Worm (Caenorhabditis elegans) whole organism, midembryonic: ENCODE measurements around the gene Y14H12B.2.

Source experiments
- T22C8.4 ChIP-seq: fragments of 200-800 bp; sonication (Bioruptor generic); IDR thresholded peaks from 2 replicates; pipeline ENCODE4 v1.3.6; 2022; ENCODE audit warnings: missing genetic modification characterization, missing compliant biosample characterization
- cog-1 ChIP-seq: sonication (generic microtip); optimal IDR thresholded peaks from 2 replicates; lab custom pipeline; 2016; ENCODE audit warnings: missing genetic modification characterization, missing compliant biosample characterization
- flt-1 ChIP-seq: fragments of 200-800 bp; sonication (Bioruptor generic); IDR thresholded peaks from 2 replicates; pipeline ENCODE4 v1.3.6; 2022; ENCODE audit warnings: missing genetic modification characterization, missing compliant biosample characterization
- klf-2 ChIP-seq: fragments of 200-800 bp; sonication (Bioruptor generic); conservative IDR thresholded peaks from 2 replicates; pipeline ENCODE4 v1.3.6; 2022; ENCODE audit warnings: missing genetic modification reagents, missing genetic modification characterization, missing compliant biosample characterization
- med-1 ChIP-seq: sonication (generic microtip); optimal IDR thresholded peaks from 2 replicates; lab custom pipeline; 2017; ENCODE audit warnings: missing genetic modification characterization, mild to moderate bottlenecking, missing compliant biosample characterization, antibody characterized with exemption, missing genetic modification reagents; ENCODE audit not compliant: insufficient read depth
- ref-1 ChIP-seq: fragments of 200-800 bp; sonication (Bioruptor generic); conservative IDR thresholded peaks from 2 replicates; pipeline ENCODE4 v1.3.6; 2022; ENCODE audit warnings: missing genetic modification reagents, missing genetic modification characterization, missing compliant biosample characterization
- tab-1 ChIP-seq: fragments of 200-800 bp; sonication (Bioruptor generic); IDR thresholded peaks from 2 replicates; pipeline ENCODE4 v1.3.6; 2022; ENCODE audit warnings: missing genetic modification characterization, missing compliant biosample characterization
- ztf-23 ChIP-seq: fragments of 200-800 bp; sonication (Bioruptor generic); IDR thresholded peaks from 2 replicates; pipeline ENCODE4 v1.3.6; 2022; ENCODE audit warnings: missing genetic modification reagents, missing genetic modification characterization, missing compliant biosample characterization
- ztf-29 ChIP-seq: fragments of 200-800 bp; sonication (Bioruptor generic); IDR thresholded peaks from 2 replicates; pipeline ENCODE4 v1.3.6; 2022; ENCODE audit warnings: missing genetic modification reagents, missing genetic modification characterization, missing compliant biosample characterization

The Y14H12B.2 gene

DNA sequence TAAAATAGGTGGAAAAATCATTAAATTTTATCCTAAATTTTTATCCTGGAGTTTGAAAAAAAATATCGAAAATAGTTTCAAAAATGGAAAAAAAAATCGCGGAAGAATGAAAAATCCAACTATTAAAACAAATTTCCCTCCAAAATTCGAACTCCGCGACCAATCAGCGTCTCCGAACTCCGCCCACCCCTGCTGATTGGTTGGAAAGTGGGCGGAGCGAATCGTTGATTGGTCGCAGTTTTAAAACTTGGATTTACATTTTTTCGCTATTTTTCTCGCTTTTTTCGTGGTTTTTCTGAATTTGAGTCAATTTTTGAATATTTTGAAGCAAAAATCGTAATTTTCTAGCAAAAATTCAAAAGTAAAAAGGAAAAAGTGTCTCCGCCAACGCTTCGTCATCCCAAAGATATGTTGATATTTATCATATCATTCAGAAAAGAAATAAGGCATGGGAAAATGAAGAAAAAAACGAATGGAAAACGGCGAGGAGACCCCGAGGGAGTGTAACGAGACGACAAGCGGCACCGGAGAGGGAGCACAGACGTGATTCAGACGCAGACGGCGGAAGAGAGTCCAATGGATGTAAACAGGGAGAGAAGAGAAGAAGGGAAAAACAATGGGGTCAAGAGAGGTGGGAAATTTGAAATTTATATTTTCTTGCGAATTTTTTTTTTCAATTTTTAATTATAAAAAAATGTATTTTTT is 2.9 kb downstream of the Y14H12B.2 start:
- TF ChIP-seq med-1 (GFP tag; lab: Kevin White, UChicago) (no peak), cog-1 (tag; lab: Kevin White, UChicago) (peak; percentile 8)

DNA sequence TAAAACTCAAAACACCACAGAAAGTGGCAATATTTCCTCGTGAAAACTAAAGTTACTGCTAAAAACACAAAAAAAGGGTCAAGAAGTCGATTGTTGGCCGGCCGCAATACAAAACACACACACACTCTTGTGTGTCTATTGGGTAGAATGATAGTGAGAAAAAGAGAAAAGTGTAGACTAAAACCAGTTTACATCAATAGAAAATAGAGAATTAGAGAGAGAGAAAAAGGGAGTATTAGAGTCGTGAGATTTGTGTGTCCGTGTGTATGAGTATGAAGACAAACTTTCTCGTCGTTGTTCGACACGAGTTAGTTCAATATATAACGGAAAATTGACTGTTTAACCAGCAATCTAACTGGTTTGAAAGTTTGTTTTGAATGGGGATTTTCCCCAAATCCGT is 4.1 kb downstream of the Y14H12B.2 start:
- no peak for TF ChIP-seq ref-1 (GFP tag; lab: Robert Waterston, UW)
- no peak for TF ChIP-seq cog-1 (tag; lab: Kevin White, UChicago)

DNA sequence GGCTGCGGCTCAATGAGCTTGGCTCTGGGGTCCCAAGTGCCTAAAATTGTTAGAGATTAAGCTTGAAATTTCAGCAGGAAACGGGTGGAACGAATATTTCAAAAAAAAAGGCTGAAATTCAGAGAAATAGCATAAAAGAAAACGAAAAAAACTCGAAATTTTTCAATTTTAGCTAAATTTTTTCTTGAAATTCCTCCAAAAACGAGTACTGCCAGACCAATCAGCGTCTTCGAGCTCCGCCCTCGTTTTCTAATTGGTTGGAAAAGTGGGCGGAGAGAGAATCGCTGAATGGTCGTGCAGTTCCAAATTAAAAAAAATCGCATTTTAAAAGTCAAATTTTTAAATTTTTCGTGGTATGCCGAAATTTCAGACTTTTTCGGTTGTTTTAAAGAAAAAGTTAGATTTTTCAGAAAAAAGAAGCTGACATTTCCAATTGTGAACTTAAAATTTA is 5.6 kb downstream of the Y14H12B.2 start, which contains the start of gene plpp-1.1:
plpp-1.1 (minus strand) TSS at position 51 of the 451 bp plus-strand sequence.
- no peak for TF ChIP-seq flt-1 (GFP tag; lab: Robert Waterston, UW)
- TF ChIP-seq med-1 (GFP tag; lab: Kevin White, UChicago): no peak
- TF ChIP-seq tab-1 (GFP tag; lab: Robert Waterston, UW): no peak
- no peak for TF ChIP-seq ztf-23
- no peak for TF ChIP-seq ztf-29 (GFP tag; lab: Robert Waterston, UW)
- no peak for TF ChIP-seq cog-1 (tag; lab: Kevin White, UChicago)
- no peak for TF ChIP-seq T22C8.4 (GFP tag; lab: Robert Waterston, UW)
- no peak for TF ChIP-seq klf-2
- TF ChIP-seq ref-1 (GFP tag; lab: Robert Waterston, UW): no peak

DNA sequence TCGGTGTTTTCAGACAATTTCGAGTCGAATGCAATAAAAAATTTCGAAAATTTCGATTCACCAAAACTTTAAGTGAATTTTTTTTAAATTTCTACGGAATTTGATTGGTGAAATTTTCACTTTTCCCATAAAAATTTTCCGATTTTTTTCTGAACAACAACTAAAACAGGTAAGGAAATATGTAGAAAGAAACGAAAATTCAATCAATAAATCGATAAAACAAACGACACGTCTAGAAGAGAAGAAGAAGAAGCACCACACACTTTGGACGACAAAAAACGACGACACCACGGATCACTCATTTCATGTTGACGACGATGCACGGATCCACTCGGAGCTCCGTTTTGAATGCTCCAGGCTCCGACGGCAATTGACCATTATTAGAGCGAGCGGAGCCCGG is 10.8 kb downstream of the Y14H12B.2 start:
- no peak for TF ChIP-seq med-1 (GFP tag; lab: Kevin White, UChicago)
- no peak for TF ChIP-seq klf-2
- no peak for TF ChIP-seq flt-1 (GFP tag; lab: Robert Waterston, UW)
- TF ChIP-seq T22C8.4 (GFP tag; lab: Robert Waterston, UW): no peak
- TF ChIP-seq ref-1 (GFP tag; lab: Robert Waterston, UW): no peak
- TF ChIP-seq cog-1 (tag; lab: Kevin White, UChicago): no peak
- no peak for TF ChIP-seq tab-1 (GFP tag; lab: Robert Waterston, UW)
- TF ChIP-seq ztf-29 (GFP tag; lab: Robert Waterston, UW): no peak
- no peak for TF ChIP-seq ztf-23

DNA sequence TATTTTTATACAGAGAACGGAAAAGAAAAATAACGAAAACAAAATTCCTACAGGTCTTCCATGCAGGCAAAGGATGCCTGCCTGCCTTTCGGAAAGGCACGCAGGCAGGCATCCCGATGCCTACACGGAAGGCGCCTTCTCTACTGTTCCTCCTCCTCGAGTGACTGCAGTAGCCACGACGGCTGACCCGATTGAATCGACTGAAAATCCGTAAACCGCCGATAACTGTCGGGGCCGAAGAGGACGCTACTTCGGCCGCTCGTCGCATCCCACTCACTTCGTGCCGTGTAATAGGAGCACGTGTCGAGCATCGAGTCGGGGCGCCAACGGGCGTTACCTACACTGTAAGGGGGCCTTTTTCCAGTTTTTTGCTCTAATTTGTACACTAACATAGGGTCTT is 12.9 kb downstream of the Y14H12B.2 start:
- no peak for TF ChIP-seq med-1 (GFP tag; lab: Kevin White, UChicago)
- no peak for TF ChIP-seq tab-1 (GFP tag; lab: Robert Waterston, UW)
- TF ChIP-seq flt-1 (GFP tag; lab: Robert Waterston, UW): no peak
- TF ChIP-seq ztf-29 (GFP tag; lab: Robert Waterston, UW): no peak
- no peak for TF ChIP-seq ref-1 (GFP tag; lab: Robert Waterston, UW)
- no peak for TF ChIP-seq klf-2
- no peak for TF ChIP-seq cog-1 (tag; lab: Kevin White, UChicago)
- no peak for TF ChIP-seq ztf-23
- TF ChIP-seq T22C8.4 (GFP tag; lab: Robert Waterston, UW): no peak

DNA sequence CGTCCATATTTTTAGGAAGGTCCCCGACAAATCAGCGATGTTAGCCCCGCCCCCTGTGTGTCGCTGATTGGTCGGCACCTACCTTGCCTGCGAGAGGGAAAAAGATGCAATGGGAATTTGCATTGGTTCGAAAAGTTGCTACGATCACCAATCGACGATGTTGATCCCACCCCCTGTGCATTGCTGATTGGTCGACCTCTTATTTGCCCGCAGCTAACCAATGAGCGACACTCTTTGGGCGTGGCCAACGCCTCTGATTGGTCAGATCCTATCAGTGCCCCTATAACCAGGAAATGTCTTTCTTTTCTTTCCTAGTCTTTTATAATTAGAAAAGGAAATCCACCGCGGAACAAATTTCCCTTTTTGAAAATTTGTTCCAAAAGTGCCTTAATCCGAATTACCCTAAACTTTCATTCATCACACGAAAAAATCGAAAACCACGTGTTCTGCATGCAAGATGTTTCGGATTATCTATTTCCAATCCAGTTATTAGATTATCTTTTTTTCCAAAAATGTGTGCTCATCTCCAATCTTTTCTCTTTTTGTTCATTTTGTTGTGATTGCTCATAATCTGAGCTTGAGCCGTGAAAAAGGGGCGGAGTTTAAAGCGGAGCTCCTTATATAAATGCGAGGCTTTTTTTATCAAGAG is 15.4 kb downstream of the Y14H12B.2 start:
- no peak for TF ChIP-seq klf-2
- no peak for TF ChIP-seq ztf-23
- TF ChIP-seq flt-1 (GFP tag; lab: Robert Waterston, UW): no peak
- no peak for TF ChIP-seq ref-1 (GFP tag; lab: Robert Waterston, UW)
- no peak for TF ChIP-seq T22C8.4 (GFP tag; lab: Robert Waterston, UW)
- no peak for TF ChIP-seq med-1 (GFP tag; lab: Kevin White, UChicago)
- TF ChIP-seq tab-1 (GFP tag; lab: Robert Waterston, UW): no peak
- no peak for TF ChIP-seq ztf-29 (GFP tag; lab: Robert Waterston, UW)
- no peak for TF ChIP-seq cog-1 (tag; lab: Kevin White, UChicago)

DNA sequence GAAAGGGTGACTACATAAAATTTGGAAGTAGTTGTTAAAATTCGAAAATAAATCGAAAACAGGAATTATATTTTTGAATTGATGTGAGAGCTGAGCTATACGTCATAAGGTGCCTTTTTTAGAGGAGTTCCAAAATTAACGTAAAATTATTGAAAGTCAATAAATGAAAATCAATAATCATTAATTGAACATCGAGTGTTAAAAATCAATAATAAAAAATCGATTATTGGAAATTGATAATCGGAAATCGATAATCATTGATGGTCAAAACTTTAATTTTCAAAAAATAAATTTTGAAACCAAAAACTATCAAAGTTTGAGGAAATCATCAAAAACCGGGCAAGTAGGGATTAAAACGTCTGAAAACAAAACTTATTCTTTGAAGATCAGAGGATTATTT is 19.9 kb downstream of the Y14H12B.2 start:
- TF ChIP-seq T22C8.4 (GFP tag; lab: Robert Waterston, UW) (peak; percentile 33; the same call in 1 of the 2 replicates), ztf-29 (GFP tag; lab: Robert Waterston, UW) (no peak), ref-1 (GFP tag; lab: Robert Waterston, UW) (no peak), cog-1 (tag; lab: Kevin White, UChicago) (no peak)

DNA sequence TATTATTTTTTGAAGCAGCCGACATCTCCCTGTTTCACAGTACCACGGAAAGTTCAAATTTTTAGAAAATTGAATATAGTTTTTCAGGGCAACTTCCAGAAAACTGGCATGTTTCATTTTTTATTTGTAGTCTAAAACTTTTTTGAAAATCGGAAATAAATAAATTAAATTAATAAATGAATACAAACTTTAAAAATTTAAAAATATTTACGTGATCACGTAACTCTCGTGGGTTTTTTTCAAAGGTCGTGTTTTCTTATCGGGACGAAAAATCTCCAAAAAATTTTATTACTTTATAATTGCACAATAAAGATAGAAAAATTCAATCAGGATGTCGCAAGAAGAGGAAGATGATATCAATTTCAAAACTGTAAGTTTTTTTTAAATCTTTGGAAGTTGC is 21.8 kb downstream of the Y14H12B.2 start, which contains the start of gene F53C3.1:
F53C3.1 (plus strand) TSS at position 301 of the 400 bp plus-strand sequence.
- TF ChIP-seq ztf-29 (GFP tag; lab: Robert Waterston, UW): no peak
- no peak for TF ChIP-seq tab-1 (GFP tag; lab: Robert Waterston, UW)
- TF ChIP-seq klf-2: no peak
- TF ChIP-seq ztf-23: no peak
- no peak for TF ChIP-seq cog-1 (tag; lab: Kevin White, UChicago)
- no peak for TF ChIP-seq ref-1 (GFP tag; lab: Robert Waterston, UW)
- no peak for TF ChIP-seq flt-1 (GFP tag; lab: Robert Waterston, UW)
- TF ChIP-seq T22C8.4 (GFP tag; lab: Robert Waterston, UW): no peak
- no peak for TF ChIP-seq med-1 (GFP tag; lab: Kevin White, UChicago)

DNA sequence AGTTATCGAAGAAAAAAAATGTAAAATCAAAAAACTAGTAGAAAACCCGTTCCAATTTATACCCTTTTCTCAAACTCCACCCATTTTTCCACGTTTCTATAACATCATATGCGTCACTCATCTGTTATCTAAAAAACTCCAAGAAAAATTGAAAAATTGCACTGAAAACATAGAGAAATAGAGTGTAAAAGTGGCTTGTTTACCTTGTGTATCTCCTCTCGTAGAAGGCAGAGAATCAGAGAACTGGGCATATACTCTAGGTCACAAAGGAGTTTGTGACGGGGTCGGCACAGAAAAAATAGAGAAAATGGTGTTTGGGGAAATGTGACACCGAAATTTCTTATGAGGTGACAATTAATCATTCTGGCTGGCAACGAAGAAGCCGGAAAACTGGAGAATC is 22.3 kb downstream of the Y14H12B.2 start:
- TF ChIP-seq cog-1 (tag; lab: Kevin White, UChicago) (no peak), flt-1 (GFP tag; lab: Robert Waterston, UW) (no peak), ref-1 (GFP tag; lab: Robert Waterston, UW) (no peak), tab-1 (GFP tag; lab: Robert Waterston, UW) (no peak), T22C8.4 (GFP tag; lab: Robert Waterston, UW) (no peak), ztf-29 (GFP tag; lab: Robert Waterston, UW) (no peak), med-1 (GFP tag; lab: Kevin White, UChicago) (no peak), klf-2 (no peak), ztf-23 (no peak)
